Fruit fly (Drosophila melanogaster) whole organism, embryonic: ENCODE data around the gene CG5043.

ENCODE experiments used
- Abd-B ChIP-seq: fragments of 200-800 bp; sonication (Bioruptor generic); optimal IDR thresholded peaks from 2 replicates; lab custom pipeline; 2018; ENCODE audit warnings: missing biosample characterization, mild to moderate bottlenecking, missing genetic modification characterization, moderate library complexity
- Awh ChIP-seq: fragments of 200-800 bp; sonication (Bioruptor generic); IDR thresholded peaks from 2 replicates; pipeline ENCODE4, ENCODE4 v1.3.6; 2022; ENCODE audit warnings: missing biosample characterization, missing genetic modification characterization
- B-H2 ChIP-seq: fragments of 200-800 bp; sonication (Bioruptor generic); optimal IDR thresholded peaks from 2 replicates; lab custom pipeline; 2018; ENCODE audit warnings: missing biosample characterization, mild to moderate bottlenecking, missing genetic modification characterization
- BEAF-32 ChIP-seq: fragments of 200-800 bp; sonication (Bioruptor generic); optimal IDR thresholded peaks from 3 replicates; lab custom pipeline; 2017; ENCODE audit warnings: missing biosample characterization, missing genetic modification characterization, mild to moderate bottlenecking, moderate library complexity, missing genetic modification reagents
- Bgb ChIP-seq: fragments of 200-800 bp; sonication (Bioruptor generic); IDR thresholded peaks from 2 replicates; pipeline ENCODE4 v1.3.6; 2022; ENCODE audit warnings: missing biosample characterization, missing genetic modification characterization; ENCODE audit not compliant: partially characterized antibody
- CG12071 ChIP-seq: fragments of 200-800 bp; sonication (Bioruptor generic); optimal IDR thresholded peaks from 3 replicates; lab custom pipeline; 2018; ENCODE audit warnings: missing biosample characterization, mild to moderate bottlenecking, missing genetic modification characterization
- CG13424 ChIP-seq: fragments of 200-800 bp; sonication (Bioruptor generic); optimal IDR thresholded peaks from 2 replicates; lab custom pipeline; 2019; ENCODE audit warnings: missing biosample characterization, mild to moderate bottlenecking, missing genetic modification characterization, moderate library complexity
- CG15479 ChIP-seq: fragments of 200-800 bp; sonication (Bioruptor generic); optimal IDR thresholded peaks from 3 replicates; lab custom pipeline; 2019; ENCODE audit warnings: missing biosample characterization, mild to moderate bottlenecking, missing genetic modification characterization, moderate library complexity
- CG1602 ChIP-seq: fragments of 200-800 bp; sonication (Bioruptor generic); optimal IDR thresholded peaks from 3 replicates; lab custom pipeline; 2016; ENCODE audit warnings: missing biosample characterization, missing genetic modification characterization
- CG16815 ChIP-seq: fragments of 200-800 bp; sonication (Bioruptor generic); optimal IDR thresholded peaks from 3 replicates; lab custom pipeline; 2017; ENCODE audit warnings: missing biosample characterization, mild to moderate bottlenecking, missing genetic modification characterization
- CG17359 ChIP-seq: fragments of 200-800 bp; sonication (Bioruptor generic); optimal IDR thresholded peaks from 3 replicates; lab custom pipeline; 2018; ENCODE audit warnings: missing biosample characterization, mild to moderate bottlenecking, missing genetic modification characterization, moderate library complexity
- CG17385 ChIP-seq: fragments of 200-800 bp; sonication (Bioruptor generic); optimal IDR thresholded peaks from 3 replicates; lab custom pipeline; 2018; ENCODE audit warnings: missing biosample characterization, mild to moderate bottlenecking, missing genetic modification characterization
- CG17612 ChIP-seq: fragments of 200-800 bp; sonication (Bioruptor generic); IDR thresholded peaks from 2 replicates; pipeline ENCODE4 v1.3.6; 2022; ENCODE audit warnings: missing biosample characterization, missing genetic modification characterization
- CG18011 ChIP-seq: fragments of 200-800 bp; sonication (Bioruptor generic); optimal IDR thresholded peaks from 2 replicates; lab custom pipeline; 2017; ENCODE audit warnings: missing biosample characterization, missing genetic modification characterization, mild to moderate bottlenecking, moderate library complexity, missing genotype
- CG18262 ChIP-seq: fragments of 200-800 bp; optimal IDR thresholded peaks from 3 replicates; lab custom pipeline; 2019; ENCODE audit warnings: missing biosample characterization, mild to moderate bottlenecking, missing genetic modification characterization, moderate library complexity
- CG2120 ChIP-seq: fragments of 200-800 bp; sonication (Bioruptor generic); optimal IDR thresholded peaks from 3 replicates; lab custom pipeline; 2016; ENCODE audit warnings: missing biosample characterization, missing genetic modification characterization
- CG30403 ChIP-seq: fragments of 200-800 bp; sonication (Bioruptor generic); optimal IDR thresholded peaks from 3 replicates; lab custom pipeline; 2016; ENCODE audit warnings: missing biosample characterization, missing genetic modification characterization
- CG31365 ChIP-seq: fragments of 200-800 bp; sonication (Bioruptor generic); optimal IDR thresholded peaks from 2 replicates; lab custom pipeline; 2018; ENCODE audit warnings: missing biosample characterization, mild to moderate bottlenecking, missing genetic modification characterization
- CG3163 ChIP-seq: fragments of 200-800 bp; sonication (Bioruptor generic); optimal IDR thresholded peaks from 3 replicates; lab custom pipeline; 2016; ENCODE audit warnings: missing biosample characterization, missing genetic modification characterization
- CG3281 ChIP-seq: fragments of 200-800 bp; sonication (Bioruptor generic); optimal IDR thresholded peaks from 3 replicates; lab custom pipeline; 2017; ENCODE audit warnings: missing biosample characterization, mild to moderate bottlenecking, missing genetic modification characterization
- CG4360 ChIP-seq: fragments of 200-800 bp; sonication (Bioruptor generic); IDR thresholded peaks from 2 replicates; pipeline ENCODE4 v1.3.6; 2022; ENCODE audit warnings: missing biosample characterization, missing genetic modification characterization
- CG7271 ChIP-seq: fragments of 200-800 bp; sonication (Bioruptor generic); optimal IDR thresholded peaks from 2 replicates; lab custom pipeline; 2018; ENCODE audit warnings: missing biosample characterization, mild to moderate bottlenecking, missing genetic modification characterization, moderate library complexity
- CG7745 ChIP-seq: fragments of 200-800 bp; sonication (Bioruptor generic); optimal IDR thresholded peaks from 2 replicates; lab custom pipeline; 2018; ENCODE audit warnings: missing biosample characterization, mild to moderate bottlenecking, missing genetic modification characterization, moderate library complexity
- CG8290 ChIP-seq, 3 experiments: fragments of 200-800 bp; sonication (Bioruptor generic); optimal IDR thresholded peaks; 2 replicates each; lab custom pipeline; 2016 to 2019; ENCODE audit warnings: missing biosample characterization in 3 of 3, missing genetic modification characterization in 3 of 3, mild to moderate bottlenecking in 2 of 3, moderate library complexity in 1 of 3
- Camta ChIP-seq: fragments of 200-800 bp; sonication (Bioruptor generic); optimal IDR thresholded peaks from 2 replicates; lab custom pipeline; 2016; ENCODE audit warnings: missing biosample characterization, missing genetic modification characterization
- Dref ChIP-seq: fragments of 200-800 bp; sonication (Bioruptor generic); IDR thresholded peaks from 2 replicates; pipeline ENCODE4 v1.3.6; 2022; ENCODE audit warnings: missing biosample characterization, missing genetic modification characterization
- ab ChIP-seq: fragments of 200-800 bp; sonication (Bioruptor generic); optimal IDR thresholded peaks from 2 replicates; lab custom pipeline; 2016; ENCODE audit warnings: missing biosample characterization, missing genetic modification characterization
- al ChIP-seq: fragments of 200-800 bp; sonication (Bioruptor generic); IDR thresholded peaks from 2 replicates; pipeline ENCODE4 v1.3.6; 2022; ENCODE audit warnings: missing biosample characterization, missing genetic modification characterization
- bowl ChIP-seq: fragments of 200-800 bp; sonication (Bioruptor generic); IDR thresholded peaks from 2 replicates; pipeline ENCODE4 v1.3.6; 2022; ENCODE audit warnings: missing biosample characterization, missing genetic modification characterization
- bsh ChIP-seq, 2 experiments: fragments of 200-800 bp; sonication (Bioruptor generic); optimal IDR thresholded peaks; 2 replicates each; lab custom pipeline; 2017 to 2018; ENCODE audit warnings: mild to moderate bottlenecking in 2 of 2, missing biosample characterization in 2 of 2, missing genetic modification characterization in 2 of 2, moderate library complexity in 1 of 2
- cg ChIP-seq: fragments of 200-800 bp; sonication (Bioruptor generic); optimal IDR thresholded peaks from 3 replicates; lab custom pipeline; 2019; ENCODE audit warnings: missing biosample characterization, mild to moderate bottlenecking, missing genetic modification characterization, moderate library complexity
- chif ChIP-seq, 2 experiments: fragments of 200-800 bp; sonication (Bioruptor generic); optimal IDR thresholded peaks; 3 replicates each; lab custom pipeline; 2016; ENCODE audit warnings: missing biosample characterization in 2 of 2, missing genetic modification characterization in 2 of 2
- chn ChIP-seq: fragments of 200-800 bp; sonication (Bioruptor generic); optimal IDR thresholded peaks from 2 replicates; lab custom pipeline; 2016; ENCODE audit warnings: missing biosample characterization, missing genetic modification characterization
- croc ChIP-seq: fragments of 200-800 bp; sonication (Bioruptor generic); conservative IDR thresholded peaks from 3 replicates; pipeline ENCODE4 v1.3.6; 2022; ENCODE audit warnings: missing biosample characterization, missing genetic modification characterization
- crp ChIP-seq, 2 experiments: fragments of 200-800 bp; sonication (Bioruptor generic); optimal IDR thresholded peaks; 2 replicates in 1 of 2; 3 replicates in 1 of 2; lab custom pipeline; 2017; ENCODE audit warnings: missing biosample characterization in 2 of 2, missing genetic modification characterization in 2 of 2, mild to moderate bottlenecking in 1 of 2, moderate library complexity in 1 of 2
- dmrt99B ChIP-seq: fragments of 200-800 bp; sonication (Bioruptor generic); optimal IDR thresholded peaks from 2 replicates; lab custom pipeline; 2018; ENCODE audit warnings: missing biosample characterization, mild to moderate bottlenecking, missing genetic modification characterization, moderate library complexity
- en ChIP-seq: fragments of 200-800 bp; sonication (Bioruptor generic); optimal IDR thresholded peaks from 2 replicates; lab custom pipeline; 2016; ENCODE audit warnings: missing biosample characterization, missing genetic modification characterization
- gro ChIP-seq: fragments of 200-800 bp; sonication (Bioruptor generic); optimal IDR thresholded peaks from 2 replicates; lab custom pipeline; 2016; ENCODE audit warnings: missing biosample characterization, missing genetic modification characterization
- kah ChIP-seq: fragments of 200-800 bp; sonication (Bioruptor generic); optimal IDR thresholded peaks from 2 replicates; lab custom pipeline; 2018; ENCODE audit warnings: missing biosample characterization, mild to moderate bottlenecking, missing genetic modification characterization
- org-1 ChIP-seq: fragments of 200-800 bp; sonication (Bioruptor generic); optimal IDR thresholded peaks from 2 replicates; lab custom pipeline; 2017; ENCODE audit warnings: missing biosample characterization, missing genetic modification characterization
- pan ChIP-seq, 4 experiments: fragments of >200 bp in 3 of 4; fragments of 200-800 bp in 1 of 4; sonication (Bioruptor generic) in 1 of 4; optimal IDR thresholded peaks in 3 of 4; IDR thresholded peaks in 1 of 4; 2 replicates each; pipeline versions ENCODE4 v1.3.6 to Lab custom; 2017 to 2022; ENCODE audit warnings: missing biosample characterization in 2 of 4, missing genetic modification characterization in 2 of 4, mixed read lengths in 1 of 4
- peb ChIP-seq: fragments of 200-800 bp; sonication (Bioruptor generic); IDR thresholded peaks from 2 replicates; pipeline ENCODE4 v1.3.6; 2022; ENCODE audit warnings: missing biosample characterization, missing genetic modification characterization
- phol ChIP-seq: fragments of 200-800 bp; sonication (Bioruptor generic); optimal IDR thresholded peaks from 3 replicates; lab custom pipeline; 2018; ENCODE audit warnings: missing biosample characterization, mild to moderate bottlenecking, missing genetic modification characterization, moderate library complexity
- pzg ChIP-seq: fragments of 200-800 bp; sonication (Bioruptor generic); optimal IDR thresholded peaks from 3 replicates; lab custom pipeline; 2018; ENCODE audit warnings: missing biosample characterization, mild to moderate bottlenecking, missing genetic modification characterization, moderate library complexity
- ranshi ChIP-seq: fragments of 200-800 bp; sonication (Bioruptor generic); IDR thresholded peaks from 2 replicates; pipeline ENCODE4 v1.3.6; 2022; ENCODE audit warnings: missing biosample characterization, missing genetic modification characterization
- so ChIP-seq: fragments of 200-800 bp; sonication (Bioruptor generic); IDR thresholded peaks from 3 replicates; pipeline ENCODE4 v1.3.6; 2022; ENCODE audit warnings: missing biosample characterization, missing genetic modification characterization
- vvl ChIP-seq: fragments of 200-800 bp; sonication (Bioruptor generic); IDR thresholded peaks from 2 replicates; pipeline ENCODE4 v1.3.6; 2022; ENCODE audit warnings: missing biosample characterization, missing genetic modification characterization
- wdn ChIP-seq: fragments of 200-800 bp; sonication (Bioruptor generic); IDR thresholded peaks from 2 replicates; pipeline ENCODE4 v1.3.6; 2022; ENCODE audit warnings: missing biosample characterization, missing genetic modification characterization
- zen ChIP-seq: fragments of 200-800 bp; sonication (Bioruptor generic); optimal IDR thresholded peaks from 3 replicates; lab custom pipeline; 2018; ENCODE audit warnings: missing biosample characterization, mild to moderate bottlenecking, missing genetic modification characterization, moderate library complexity

CG5043 gene

DNA sequence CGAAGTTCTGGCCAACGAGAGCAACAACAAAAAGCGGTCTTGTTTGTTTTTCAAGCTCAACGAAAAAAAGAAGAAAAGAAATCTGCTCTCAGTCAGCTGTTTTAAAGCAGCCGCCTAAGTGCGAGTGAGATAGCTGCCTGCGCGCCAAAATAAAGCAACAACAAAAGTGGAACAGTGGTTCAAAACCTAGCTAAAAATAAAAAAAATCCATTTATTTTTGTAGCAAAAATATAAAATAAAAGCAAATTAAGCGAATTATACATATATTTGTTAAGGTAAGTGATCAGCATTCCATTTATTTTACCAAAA, 48.5 kb upstream of the CG5043 start (continued):
- no peak for TF ChIP-seq CG3163 (GFP tag; lab: Kevin White, UChicago)
- TF ChIP-seq CG3281: no peak
- no peak for TF ChIP-seq CG18011 (GFP tag; lab: Kevin White, UChicago)
- TF ChIP-seq phol (tag; lab: Kevin White, UChicago): no peak
- no peak for TF ChIP-seq chif (GFP tag; optimal IDR thresholded peaks at IDR 0.05; lab: Kevin White, UChicago)
- no peak for TF ChIP-seq CG16815
- no peak for TF ChIP-seq CG1602 (GFP tag; lab: Kevin White, UChicago)
- TF ChIP-seq en (GFP tag; lab: Kevin White, UChicago): no peak
- TF ChIP-seq dmrt99B (tag; lab: Kevin White, UChicago): peak; percentile 24
- TF ChIP-seq Camta (GFP tag; lab: Kevin White, UChicago): no peak
- TF ChIP-seq bowl (GFP tag; lab: Robert Waterston, UW): no peak
- TF ChIP-seq CG2120: peak; percentile 19
- TF ChIP-seq croc (GFP tag; lab: Robert Waterston, UW): no peak
- peak; percentile 36 to 90 for TF ChIP-seq crp (GFP tag; optimal IDR thresholded peaks at IDR 0.05; lab: Kevin White, UChicago)
- peak; percentile 27; the same call in 1 of the 2 replicates for TF ChIP-seq vvl
- TF ChIP-seq zen: no peak
- TF ChIP-seq pan (optimal IDR thresholded peaks at IDR 0.05; lab: Kevin White, UChicago): no peak
- TF ChIP-seq pan (GFP tag; optimal IDR thresholded peaks at IDR 0.05 in 1 of 2, IDR thresholded peaks at IDR 0.05 in 1 of 2): peak in 1 of 2 experiments; percentile 33
- no peak for TF ChIP-seq peb (GFP tag; lab: Robert Waterston, UW)
- peak; percentile 94 for TF ChIP-seq CG4360 (GFP tag; lab: Robert Waterston, UW)
- no peak for TF ChIP-seq CG30403 (GFP tag; lab: Kevin White, UChicago)
- peak; percentile 16; the same call in 1 of the 2 replicates for TF ChIP-seq ranshi
- no peak for TF ChIP-seq Awh (GFP tag; lab: Robert Waterston, UW)
- no peak for TF ChIP-seq ab (GFP tag; lab: Kevin White, UChicago)
- TF ChIP-seq gro: no peak

dm6 chr2L:17387735-17388367, 45.8 kb upstream of the CG5043 start:
- no peak for TF ChIP-seq CG8290 (GFP tag; optimal IDR thresholded peaks at IDR 0.05; lab: Kevin White, UChicago)
- peak in 1 of 2 experiments; percentile 75 for TF ChIP-seq CG8290 (tag; optimal IDR thresholded peaks at IDR 0.05; lab: Kevin White, UChicago)
- peak; percentile 5 for TF ChIP-seq CG17385 (GFP tag; lab: Kevin White, UChicago)
- TF ChIP-seq CG7271: no peak
- no peak for TF ChIP-seq al
- no peak for TF ChIP-seq CG3163 (GFP tag; lab: Kevin White, UChicago)
- TF ChIP-seq CG13424: no peak
- TF ChIP-seq CG17359: peak; percentile 20
- no peak for TF ChIP-seq cg
- TF ChIP-seq bsh (GFP tag; optimal IDR thresholded peaks at IDR 0.05; lab: Kevin White, UChicago): no peak
- TF ChIP-seq pzg (GFP tag; lab: Kevin White, UChicago): no peak
- 0 out of 3 replicates have a peak, but pooled peaks have one; percentile 14 for TF ChIP-seq so
- TF ChIP-seq dmrt99B (tag; lab: Kevin White, UChicago): peak; percentile 29
- TF ChIP-seq CG17612: no peak
- TF ChIP-seq CG15479 (GFP tag; lab: Kevin White, UChicago): no peak
- no peak for TF ChIP-seq kah (GFP tag; lab: Kevin White, UChicago)
- peak; percentile 9 for TF ChIP-seq org-1 (GFP tag; lab: Kevin White, UChicago)
- TF ChIP-seq chn (GFP tag; lab: Kevin White, UChicago): no peak
- peak; percentile 30 for TF ChIP-seq CG12071 (GFP tag; lab: Kevin White, UChicago)
- TF ChIP-seq CG31365 (tag; lab: Kevin White, UChicago): peak; percentile 13
- TF ChIP-seq Bgb (GFP tag; lab: Robert Waterston, UW): no peak
- TF ChIP-seq BEAF-32 (GFP tag; lab: Kevin White, UChicago): no peak
- TF ChIP-seq wdn (GFP tag; lab: Robert Waterston, UW): 0 out of 2 replicates have a peak, but pooled peaks have one; percentile 12
- TF ChIP-seq CG18262 (tag; lab: Kevin White, UChicago): no peak
- TF ChIP-seq Dref: no peak
- TF ChIP-seq Abd-B (GFP tag; lab: Kevin White, UChicago): no peak
- TF ChIP-seq CG7745: no peak
- TF ChIP-seq B-H2: peak; percentile 20
